Fruit fly (Drosophila melanogaster): ENCODE results near the gene ATPsynCF6.

ATPsynCF6 gene

DNA sequence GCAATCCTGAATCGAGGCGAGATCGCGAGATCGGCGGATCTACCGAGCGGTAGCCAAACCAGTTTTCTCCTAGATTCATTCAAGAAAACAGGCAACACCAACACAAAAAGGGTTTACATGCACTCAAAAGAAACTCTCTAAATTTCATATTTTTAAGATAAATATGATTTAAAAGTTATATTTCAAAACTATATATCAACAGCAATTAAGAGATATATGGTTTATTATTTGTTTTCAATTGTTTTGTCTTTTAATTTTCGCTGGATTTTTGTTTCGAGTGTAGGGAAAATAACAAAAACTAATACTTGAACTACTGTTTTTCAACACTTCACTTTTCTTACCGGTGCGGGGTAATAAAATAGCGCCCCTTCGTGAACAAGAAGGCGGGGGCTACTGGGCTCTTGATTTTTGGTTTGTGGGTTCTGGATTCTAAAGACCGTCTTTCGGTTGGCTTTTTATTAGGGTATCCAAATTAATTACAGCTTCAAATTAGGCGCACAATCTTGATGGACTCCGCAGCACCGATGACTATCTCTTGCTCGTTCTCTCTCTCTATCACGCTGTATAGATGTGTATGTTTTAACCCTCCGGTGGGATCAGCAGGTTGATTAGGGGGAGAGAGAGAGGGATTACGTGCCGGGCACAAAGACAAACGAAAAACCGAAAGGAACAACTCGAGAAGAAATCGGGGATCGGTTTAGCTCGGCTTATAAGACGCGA, 10.6 kb downstream of the ATPsynCF6 start (continued):
- TF ChIP-seq CG8290 (GFP tag; optimal IDR thresholded peaks at IDR 0.05) (peak; percentile 0), CG8290 (tag; optimal IDR thresholded peaks at IDR 0.05) (no peak), CG12391 (tag; optimal IDR thresholded peaks at IDR 0.05) (peak; percentile 67), CG2202 (tag; optimal IDR thresholded peaks at IDR 0.05) (peak; percentile 45), lov (optimal IDR thresholded peaks at IDR 0.05) (no peak), lov (GFP tag; IDR thresholded peaks at IDR 0.05) (peak; percentile 39; the same call in 1 of the 3 replicates), croc (GFP tag; conservative IDR thresholded peaks at IDR 0.05) (peak; percentile 46), Deaf1 (tag; optimal IDR thresholded peaks at IDR 0.05) (peak; percentile 52), Asciz (GFP tag; optimal IDR thresholded peaks at IDR 0.05) (peak; percentile 11), CG33213 (GFP tag; optimal IDR thresholded peaks at IDR 0.05) (no peak), D19B (GFP tag; optimal IDR thresholded peaks at IDR 0.05) (no peak), CG8359 (GFP tag; optimal IDR thresholded peaks at IDR 0.05; ENCODE audit: borderline replicate concordance) (peak; percentile 44), CG7839 (tag; optimal IDR thresholded peaks at IDR 0.05) (peak; percentile 50), CG1024 (GFP tag; IDR thresholded peaks at IDR 0.05) (peak; percentile 13; the same call in 1 of the 2 replicates), lab (GFP tag; optimal IDR thresholded peaks at IDR 0.05) (peak; percentile 9), CG31224 (GFP tag; IDR thresholded peaks at IDR 0.05) (no peak), CG8924 (tag; optimal IDR thresholded peaks at IDR 0.05) (peak; percentile 50), CG1233 (GFP tag; optimal IDR thresholded peaks at IDR 0.05) (peak; percentile 10), CG10979 (tag; optimal IDR thresholded peaks at IDR 0.05) (peak; percentile 77), CG12659 (GFP tag; optimal IDR thresholded peaks at IDR 0.05) (no peak), tll (GFP tag; optimal IDR thresholded peaks at IDR 0.05) (peak in 1 of 2 experiments; percentile 14), CG7556 (GFP tag; optimal IDR thresholded peaks at IDR 0.05) (peak; percentile 48), odd (GFP tag; optimal IDR thresholded peaks at IDR 0.05) (peak; percentile 16), TFAM (GFP tag; optimal IDR thresholded peaks at IDR 0.05) (no peak), CG17328 (GFP tag; IDR thresholded peaks at IDR 0.05) (peak; percentile 40), fd96Cb (tag; optimal IDR thresholded peaks at IDR 0.05) (peak; percentile 43), gsb-n (tag; optimal IDR thresholded peaks at IDR 0.05) (peak; percentile 75), ranshi (GFP tag; IDR thresholded peaks at IDR 0.05) (peak; percentile 28; the same call in 1 of the 2 replicates), CG9797 (GFP tag; optimal IDR thresholded peaks at IDR 0.05) (no peak), gcm (GFP tag; optimal IDR thresholded peaks at IDR 0.05) (peak; percentile 39), Jarid2 (GFP tag; optimal IDR thresholded peaks at IDR 0.05) (no peak), CG12299 (tag; optimal IDR thresholded peaks at IDR 0.05) (no peak), MBD-R2 (GFP tag; IDR thresholded peaks at IDR 0.05) (no peak), CG10209 (GFP tag; optimal IDR thresholded peaks at IDR 0.05) (peak; percentile 9), zf30C (GFP tag; optimal IDR thresholded peaks at IDR 0.05) (peak; percentile 70), CG2199 (GFP tag; IDR thresholded peaks at IDR 0.05) (0 out of 3 replicates have a peak, but pooled peaks have one; percentile 1), grau (tag; optimal IDR thresholded peaks at IDR 0.05) (peak; percentile 42), Hsf (GFP tag; optimal IDR thresholded peaks at IDR 0.05) (peak; percentile 6), CG9215 (GFP tag; IDR thresholded peaks at IDR 0.05) (no peak), lilli (GFP tag; optimal IDR thresholded peaks at IDR 0.05) (peak; percentile 3), gt (GFP tag; IDR thresholded peaks at IDR 0.05) (no peak), CG13775 (GFP tag; optimal IDR thresholded peaks at IDR 0.05) (peak; percentile 39), CG33557 (GFP tag; optimal IDR thresholded peaks at IDR 0.05) (peak; percentile 78), CG30431 (GFP tag; optimal IDR thresholded peaks at IDR 0.05) (no peak), Spps (tag; optimal IDR thresholded peaks at IDR 0.05) (peak; percentile 63), vfl (GFP tag; optimal IDR thresholded peaks at IDR 0.05) (no peak), br (optimal IDR thresholded peaks at IDR 0.05) (no peak), CG2712 (tag; optimal IDR thresholded peaks at IDR 0.05) (peak; percentile 83), CG13287 (GFP tag; IDR thresholded peaks at IDR 0.05; ENCODE audit: partially characterized antibody) (no peak)

All from whole organism, embryonic.